Worm (Caenorhabditis elegans) whole organism, late embryonic: Measurements from ENCODE around the gene F54E4.3.

Experiments used
- K02D7.2 ChIP-seq: sonication (generic microtip); optimal IDR thresholded peaks from 2 replicates; lab custom pipeline; 2017; ENCODE audit warnings: mild to moderate bottlenecking, missing genetic modification characterization, missing compliant biosample characterization
- K09A11.1 ChIP-seq: sonication (generic microtip); optimal IDR thresholded peaks from 2 replicates; lab custom pipeline; 2017; ENCODE audit warnings: antibody characterized with exemption, mild to moderate bottlenecking, missing genetic modification characterization, missing compliant biosample characterization; ENCODE audit not compliant: insufficient read depth
- T23F11.4 ChIP-seq: fragments of 200-800 bp; sonication (Bioruptor generic); optimal IDR thresholded peaks from 2 replicates; lab custom pipeline; 2018; ENCODE audit warnings: mild to moderate bottlenecking, missing genetic modification characterization, missing compliant biosample characterization
- Y22D7AL.16 ChIP-seq: sonication (generic microtip); optimal IDR thresholded peaks from 2 replicates; lab custom pipeline; 2016; ENCODE audit warnings: missing genetic modification characterization, missing compliant biosample characterization
- ceh-14 ChIP-seq: sonication (generic microtip); optimal IDR thresholded peaks from 2 replicates; lab custom pipeline; 2016; ENCODE audit warnings: missing genotype, missing genetic modification characterization, missing compliant biosample characterization
- ceh-18 ChIP-seq: sonication (generic microtip); optimal IDR thresholded peaks from 2 replicates; lab custom pipeline; 2016; ENCODE audit warnings: missing genetic modification characterization, missing compliant biosample characterization
- ceh-19 ChIP-seq: fragments of 200-800 bp; sonication (Bioruptor generic); optimal IDR thresholded peaks from 2 replicates; lab custom pipeline; 2018; ENCODE audit warnings: mild to moderate bottlenecking, missing genetic modification characterization, missing compliant biosample characterization
- ceh-2 ChIP-seq: sonication (generic microtip); optimal IDR thresholded peaks from 2 replicates; lab custom pipeline; 2016; ENCODE audit warnings: missing genotype, missing genetic modification characterization, missing compliant biosample characterization
- ceh-31 ChIP-seq: sonication (generic microtip); optimal IDR thresholded peaks from 2 replicates; lab custom pipeline; 2016; ENCODE audit warnings: missing genetic modification characterization, missing compliant biosample characterization
- ceh-34 ChIP-seq: sonication (generic microtip); optimal IDR thresholded peaks from 2 replicates; lab custom pipeline; 2016; ENCODE audit warnings: mild to moderate bottlenecking, missing genetic modification characterization, missing compliant biosample characterization
- ceh-48 ChIP-seq: sonication (generic microtip); optimal IDR thresholded peaks from 2 replicates; lab custom pipeline; 2016; ENCODE audit warnings: missing genetic modification characterization, inconsistent platforms, missing compliant biosample characterization
- ceh-6 ChIP-seq: fragments of 200-800 bp; sonication (Bioruptor generic); optimal IDR thresholded peaks from 2 replicates; lab custom pipeline; 2018; ENCODE audit warnings: mild to moderate bottlenecking, missing genetic modification characterization, missing compliant biosample characterization
- eyg-1 ChIP-seq: sonication (generic microtip); optimal IDR thresholded peaks from 2 replicates; lab custom pipeline; 2016; ENCODE audit warnings: missing genotype, missing genetic modification characterization, missing compliant biosample characterization
- fax-1 ChIP-seq: sonication (generic microtip); optimal IDR thresholded peaks from 2 replicates; lab custom pipeline; 2016; ENCODE audit warnings: missing genotype, missing genetic modification characterization, missing compliant biosample characterization
- fkh-10 ChIP-seq: fragments of 150-350 bp; optimal IDR thresholded peaks from 2 replicates; lab custom pipeline; 2014; ENCODE audit warnings: missing biosample characterization, missing genetic modification reagents, missing genetic modification characterization
- gmeb-2 ChIP-seq: sonication (generic microtip); optimal IDR thresholded peaks from 2 replicates; lab custom pipeline; 2016; ENCODE audit warnings: missing genetic modification characterization, inconsistent platforms, missing compliant biosample characterization
- hlh-15 ChIP-seq: sonication (generic microtip); optimal IDR thresholded peaks from 2 replicates; lab custom pipeline; 2016; ENCODE audit warnings: missing genetic modification characterization, missing compliant biosample characterization
- hlh-6 ChIP-seq: sonication (generic microtip); optimal IDR thresholded peaks from 2 replicates; lab custom pipeline; 2016; ENCODE audit warnings: missing genotype, missing genetic modification characterization, missing compliant biosample characterization
- hlh-8 ChIP-seq: sonication (generic microtip); optimal IDR thresholded peaks from 2 replicates; lab custom pipeline; 2016; ENCODE audit warnings: missing genotype, missing genetic modification characterization, missing compliant biosample characterization
- madf-2 ChIP-seq: sonication (generic microtip); optimal IDR thresholded peaks from 2 replicates; lab custom pipeline; 2017; ENCODE audit warnings: missing genetic modification characterization, missing compliant biosample characterization
- nfya-1 ChIP-seq: sonication (generic microtip); optimal IDR thresholded peaks from 2 replicates; lab custom pipeline; 2017; ENCODE audit warnings: missing genetic modification characterization, mild to moderate bottlenecking, missing compliant biosample characterization, antibody characterized with exemption, moderate library complexity
- nhr-232 ChIP-seq: sonication (generic microtip); optimal IDR thresholded peaks from 2 replicates; lab custom pipeline; 2016; ENCODE audit warnings: missing genetic modification characterization, missing compliant biosample characterization
- pat-9 ChIP-seq: fragments of 200-800 bp; sonication (Bioruptor generic); optimal IDR thresholded peaks from 2 replicates; lab custom pipeline; 2018; ENCODE audit warnings: mild to moderate bottlenecking, missing genetic modification characterization, moderate library complexity, missing compliant biosample characterization
- pha-4 ChIP-seq: fragments of 150-350 bp; optimal IDR thresholded peaks from 2 replicates; lab custom pipeline; 2018; ENCODE audit warnings: missing biosample characterization, missing genetic modification reagents, missing genetic modification characterization
- pqm-1 ChIP-seq: sonication (generic microtip); optimal IDR thresholded peaks from 2 replicates; lab custom pipeline; 2016; ENCODE audit warnings: missing genetic modification characterization, missing compliant biosample characterization
- ref-2 ChIP-seq: sonication (generic microtip); optimal IDR thresholded peaks from 2 replicates; lab custom pipeline; 2016; ENCODE audit warnings: missing genetic modification characterization, missing compliant biosample characterization
- rnt-1 ChIP-seq: sonication (generic microtip); optimal IDR thresholded peaks from 2 replicates; lab custom pipeline; 2016; ENCODE audit warnings: missing genetic modification characterization, missing compliant biosample characterization
- sox-4 ChIP-seq: sonication (generic microtip); optimal IDR thresholded peaks from 2 replicates; lab custom pipeline; 2017; ENCODE audit warnings: mild to moderate bottlenecking, missing genetic modification characterization, inconsistent platforms, missing compliant biosample characterization
- tbx-2 ChIP-seq: sonication (generic microtip); optimal IDR thresholded peaks from 2 replicates; lab custom pipeline; 2016; ENCODE audit warnings: missing genetic modification characterization, missing compliant biosample characterization
- unc-3 ChIP-seq, 2 experiments: fragments of 200-800 bp in 1 of 2; sonication (Bioruptor generic) in 1 of 2; sonication (generic microtip) in 1 of 2; conservative IDR thresholded peaks in 1 of 2; optimal IDR thresholded peaks in 1 of 2; 2 replicates each; pipeline versions ENCODE4 v1.3.6 to Lab custom; 2016 to 2022; ENCODE audit warnings: missing compliant biosample characterization in 2 of 2, missing genetic modification characterization in 2 of 2, missing genetic modification reagents in 1 of 2
- unc-42 ChIP-seq: sonication (generic microtip); optimal IDR thresholded peaks from 2 replicates; lab custom pipeline; 2016; ENCODE audit warnings: missing genotype, missing genetic modification characterization, missing compliant biosample characterization
- unc-55 ChIP-seq: sonication (generic microtip); optimal IDR thresholded peaks from 2 replicates; lab custom pipeline; 2017; ENCODE audit warnings: missing biosample characterization, missing genetic modification reagents, missing genetic modification characterization
- unc-86 ChIP-seq: sonication (generic microtip); optimal IDR thresholded peaks from 2 replicates; lab custom pipeline; 2016; ENCODE audit warnings: missing genetic modification characterization, missing compliant biosample characterization
- zip-5 ChIP-seq: sonication (generic microtip); optimal IDR thresholded peaks from 2 replicates; lab custom pipeline; 2016; ENCODE audit warnings: missing genetic modification characterization, missing compliant biosample characterization
- ztf-16 ChIP-seq: sonication (generic microtip); optimal IDR thresholded peaks from 2 replicates; lab custom pipeline; 2017; ENCODE audit warnings: missing genetic modification characterization, missing compliant biosample characterization

Gene F54E4.3

DNA sequence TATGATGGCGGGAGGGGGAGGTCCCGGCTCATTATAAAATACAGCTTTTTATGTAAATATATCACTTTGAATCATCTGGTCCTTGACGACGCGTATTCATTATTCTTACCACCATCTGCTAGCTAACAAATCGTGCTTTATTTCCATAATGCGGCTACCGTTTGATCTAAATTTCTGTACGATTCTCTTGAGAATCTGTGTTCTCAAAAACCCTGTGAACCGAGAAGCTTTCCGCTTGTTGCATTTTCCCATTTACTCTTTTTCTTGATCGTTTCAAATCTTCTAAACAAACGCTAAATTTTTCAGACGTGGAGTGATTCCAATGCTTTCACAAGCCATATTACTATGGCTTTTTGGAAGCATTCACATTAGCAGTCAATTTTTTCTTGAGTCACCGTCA is 18.4 kb upstream of the F54E4.3 start, which contains the start of gene syg-2:
Gene syg-2 (plus strand): TSS at position 301 of the 400 bp plus-strand sequence.
- TF ChIP-seq ref-2 (tag; lab: Kevin White, UChicago) (no peak), nhr-232 (tag; lab: Kevin White, UChicago) (no peak), Y22D7AL.16 (no peak)

DNA sequence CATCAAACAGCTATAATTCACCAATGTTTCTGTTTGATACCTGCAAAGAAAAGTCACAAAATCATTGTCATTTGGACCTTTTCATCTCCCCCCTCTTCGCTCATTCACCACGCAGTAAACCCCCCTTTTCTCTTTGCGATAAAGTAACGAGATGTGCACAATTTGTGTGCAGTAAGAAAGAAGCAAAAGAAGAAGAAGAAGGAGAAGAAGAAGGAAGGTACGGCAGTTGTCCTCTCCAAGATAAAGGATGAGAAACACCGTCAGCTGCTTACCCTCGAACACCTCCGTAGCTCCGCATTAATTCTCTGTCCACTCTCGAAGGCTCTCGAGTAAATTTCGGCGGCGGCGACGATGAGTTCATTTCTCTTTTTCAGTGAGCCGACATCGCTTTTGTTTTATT is 17.3 kb upstream of the F54E4.3 start:
- TF ChIP-seq hlh-15 (tag; lab: Kevin White, UChicago) (no peak), tbx-2 (tag; lab: Kevin White, UChicago) (peak; percentile 18), ceh-19 (GFP tag; lab: Kevin White, UChicago) (no peak), sox-4 (no peak), K02D7.2 (tag; lab: Kevin White, UChicago) (no peak), rnt-1 (peak; percentile 52), ceh-18 (peak; percentile 60), nfya-1 (tag; lab: Kevin White, UChicago) (peak; percentile 16), ceh-2 (no peak), pat-9 (tag; lab: Kevin White, UChicago) (no peak), hlh-8 (tag; lab: Kevin White, UChicago) (no peak), unc-55 (GFP tag; lab: Kevin White, UChicago) (peak; percentile 64), ref-2 (tag; lab: Kevin White, UChicago) (peak; percentile 10)
- TF ChIP-seq, all 69 proteins: peak for 6

DNA sequence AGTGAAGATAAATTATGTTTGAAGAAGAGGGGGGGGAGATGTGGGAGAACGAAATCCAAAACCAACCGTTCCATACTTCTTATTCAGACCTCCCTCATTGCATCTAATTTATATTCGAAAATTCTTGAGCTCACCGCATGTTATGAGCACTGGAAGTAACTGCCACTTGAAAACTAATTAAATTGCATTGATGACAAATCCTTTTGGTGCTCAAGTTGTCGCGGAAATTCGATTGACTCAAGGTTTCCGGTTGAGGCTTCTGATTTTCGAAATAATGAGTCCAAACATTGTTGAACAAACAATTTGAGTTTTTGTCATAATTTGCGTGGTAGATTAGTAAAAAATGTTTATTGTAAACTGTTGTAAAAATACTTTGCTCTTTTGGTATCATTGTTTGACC is 15.8 kb upstream of the F54E4.3 start:
- TF ChIP-seq unc-42 (tag; lab: Kevin White, UChicago) (peak; percentile 57), ceh-14 (tag; lab: Kevin White, UChicago) (no peak)

DNA sequence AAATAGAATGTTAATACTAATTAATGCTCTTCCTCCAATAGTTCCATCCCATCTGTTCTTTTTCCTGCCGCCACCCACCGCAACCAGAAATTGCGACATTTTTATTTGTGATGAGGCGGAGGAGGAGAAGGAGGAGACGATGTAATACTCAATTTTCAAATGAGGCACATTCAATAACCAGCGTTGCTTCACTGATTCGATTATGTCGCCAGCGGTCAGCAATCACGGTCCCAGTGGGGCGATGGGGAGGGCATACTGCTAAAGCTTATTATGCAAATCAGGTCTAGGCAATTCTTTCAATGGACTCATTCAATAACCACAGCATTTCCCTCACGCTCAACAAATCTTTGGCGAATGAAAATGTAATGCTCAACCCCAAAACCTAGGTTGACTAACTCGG is 13.0 kb upstream of the F54E4.3 start:
- TF ChIP-seq ceh-34 (tag; lab: Kevin White, UChicago) = no peak
- TF ChIP-seq fkh-10 = peak; percentile 62
- peak; percentile 2 for TF ChIP-seq ceh-48 (tag; lab: Kevin White, UChicago)
- peak; percentile 40 for TF ChIP-seq ceh-6 (GFP tag; lab: Kevin White, UChicago)
- TF ChIP-seq ceh-19 (GFP tag; lab: Kevin White, UChicago) = no peak
- no peak for TF ChIP-seq unc-55 (GFP tag; lab: Kevin White, UChicago)
- TF ChIP-seq eyg-1 (tag; lab: Kevin White, UChicago) = no peak
- no peak for TF ChIP-seq hlh-8 (tag; lab: Kevin White, UChicago)
- TF ChIP-seq nhr-232 (tag; lab: Kevin White, UChicago) = no peak
- no peak for TF ChIP-seq hlh-15 (tag; lab: Kevin White, UChicago)
- TF ChIP-seq hlh-6 = no peak
- TF ChIP-seq K09A11.1 (tag; lab: Kevin White, UChicago) = no peak
- no peak for TF ChIP-seq fax-1 (tag; lab: Kevin White, UChicago)
- TF ChIP-seq ceh-14 (tag; lab: Kevin White, UChicago) = peak; percentile 44
- TF ChIP-seq T23F11.4 = no peak
- no peak for TF ChIP-seq K02D7.2 (tag; lab: Kevin White, UChicago)
- no peak for TF ChIP-seq Y22D7AL.16
- no peak for TF ChIP-seq gmeb-2
- TF ChIP-seq pha-4 (tag; lab: Kevin White, UChicago) = no peak
- TF ChIP-seq unc-86 (tag; lab: Kevin White, UChicago) = no peak
- TF ChIP-seq madf-2 (tag; lab: Kevin White, UChicago) = no peak
- TF ChIP-seq rnt-1 = no peak
- TF ChIP-seq unc-42 (tag; lab: Kevin White, UChicago) = peak; percentile 100
- TF ChIP-seq zip-5 = no peak
- peak; percentile 50 for TF ChIP-seq ceh-31

DNA sequence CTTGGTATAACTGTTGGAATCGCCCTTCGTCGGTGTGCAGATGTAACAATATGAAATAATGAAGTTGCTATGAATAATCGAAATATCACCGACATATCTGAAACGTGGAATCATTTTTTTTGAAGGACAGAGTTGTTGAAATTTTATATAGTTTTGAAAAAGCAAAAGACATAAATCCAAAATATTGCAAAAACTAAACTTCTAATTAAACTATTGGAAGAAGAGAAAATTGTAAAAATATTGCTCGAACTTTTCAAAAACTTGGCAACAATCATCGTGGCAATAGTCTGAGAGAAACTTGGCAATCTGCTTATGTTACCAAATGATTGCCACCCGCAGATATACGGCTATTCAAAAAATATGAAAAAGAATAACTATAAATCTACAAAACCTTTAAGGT is 9.2 kb upstream of the F54E4.3 start, which contains the start of gene F54E4.4:
Gene F54E4.4 (minus strand): TSS at position 101 of the 400 bp plus-strand sequence.
- TF ChIP-seq ztf-16 (no peak), zip-5 (no peak), hlh-15 (tag; lab: Kevin White, UChicago) (no peak), pqm-1 (tag; lab: Kevin White, UChicago) (no peak), unc-3 (GFP tag; conservative IDR thresholded peaks at IDR 0.05; lab: Robert Waterston, UW) (no peak), unc-3 (tag; optimal IDR thresholded peaks at IDR 0.05; lab: Kevin White, UChicago) (no peak)
